Fruit fly (Drosophila melanogaster) whole organism, wandering third instar larva: ENCODE measurements around the gene Oatp33Eb.

Source experiments
- Abd-B ChIP-seq: fragments of >200 bp; optimal IDR thresholded peaks from 2 replicates; lab custom pipeline; 2017; ENCODE audit warnings: missing biosample characterization, missing genetic modification characterization
- CG32264 ChIP-seq: fragments of 200-800 bp; sonication (Bioruptor generic); optimal IDR thresholded peaks from 2 replicates; lab custom pipeline; 2016; ENCODE audit warnings: missing biosample characterization, missing genetic modification characterization
- CG9705 ChIP-seq: fragments of 200-800 bp; sonication (Bioruptor generic); optimal IDR thresholded peaks from 2 replicates; lab custom pipeline; 2018; ENCODE audit warnings: missing biosample characterization, mild to moderate bottlenecking, missing genetic modification characterization
- CrebA ChIP-seq: fragments of 200-800 bp; sonication (Bioruptor generic); optimal IDR thresholded peaks from 2 replicates; lab custom pipeline; 2016; ENCODE audit warnings: missing biosample characterization, mild to moderate bottlenecking, missing genetic modification characterization, borderline replicate concordance
- Dfd ChIP-seq: fragments of >200 bp; optimal IDR thresholded peaks from 2 replicates; lab custom pipeline; 2017; ENCODE audit warnings: missing biosample characterization, missing genetic modification characterization
- Dif ChIP-seq: fragments of 200-275, 200-300 bp; sonication (Bioruptor generic); optimal IDR thresholded peaks from 2 replicates; lab custom pipeline; 2018; ENCODE audit warnings: missing biosample characterization, missing genetic modification characterization; ENCODE audit not compliant: partially characterized antibody
- GATAd ChIP-seq: sonication (Bioruptor generic); optimal IDR thresholded peaks from 2 replicates; lab custom pipeline; 2016; ENCODE audit warnings: missing biosample characterization, missing genetic modification characterization
- HLH106 ChIP-seq: fragments of 200-800 bp; optimal IDR thresholded peaks from 3 replicates; lab custom pipeline; 2019; ENCODE audit warnings: missing biosample characterization, mild to moderate bottlenecking, missing genetic modification characterization, moderate library complexity
- Hnf4 ChIP-seq: fragments of 200-800 bp; sonication (Bioruptor generic); optimal IDR thresholded peaks from 2 replicates; lab custom pipeline; 2016; ENCODE audit warnings: missing biosample characterization, mild to moderate bottlenecking, missing genetic modification characterization
- Hr78 ChIP-seq: fragments of >200 bp; optimal IDR thresholded peaks from 2 replicates; lab custom pipeline; 2017; ENCODE audit warnings: missing biosample characterization, missing genetic modification characterization
- Hr83 ChIP-seq: fragments of 200-300 bp; sonication (Bioruptor generic); optimal IDR thresholded peaks from 2 replicates; lab custom pipeline; 2016; ENCODE audit warnings: missing biosample characterization, mild to moderate bottlenecking, missing genetic modification characterization, moderate library complexity; ENCODE audit not compliant: poor library complexity, severe bottlenecking
- Mio ChIP-seq: sonication (Bioruptor generic); optimal IDR thresholded peaks from 2 replicates; lab custom pipeline; 2016; ENCODE audit warnings: missing biosample characterization, missing genetic modification characterization
- Myc ChIP-seq: fragments of >200 bp; optimal IDR thresholded peaks from 2 replicates; lab custom pipeline; 2017
- N ChIP-seq: fragments of >200 bp; optimal IDR thresholded peaks from 2 replicates; lab custom pipeline; 2018; ENCODE audit warnings: missing biosample characterization, missing external identifiers, missing genetic modification characterization
- OdsH ChIP-seq: fragments of 200-800 bp; sonication (Bioruptor generic); optimal IDR thresholded peaks from 2 replicates; lab custom pipeline; 2016; ENCODE audit warnings: missing biosample characterization, mild to moderate bottlenecking, missing genetic modification characterization
- Rel ChIP-seq, 2 experiments: fragments of 200-800 bp; sonication (Bioruptor generic) in 1 of 2; optimal IDR thresholded peaks; 2 replicates in 1 of 2; 3 replicates in 1 of 2; lab custom pipeline; 2016 to 2019; ENCODE audit warnings: mild to moderate bottlenecking in 2 of 2, missing biosample characterization in 2 of 2, missing genetic modification characterization in 2 of 2, moderate library complexity in 1 of 2
- Sp1 ChIP-seq: fragments of 200-800 bp; sonication (Bioruptor generic); optimal IDR thresholded peaks from 3 replicates; lab custom pipeline; 2019; ENCODE audit warnings: missing biosample characterization, mild to moderate bottlenecking, missing genetic modification characterization, moderate library complexity
- Vsx2 ChIP-seq: fragments of 200-300, 225-300 bp; sonication (Bioruptor generic); optimal IDR thresholded peaks from 2 replicates; lab custom pipeline; 2018; ENCODE audit warnings: missing biosample characterization, missing genetic modification characterization; ENCODE audit not compliant: partially characterized antibody
- br ChIP-seq: fragments of 200-800 bp; sonication (Bioruptor generic); optimal IDR thresholded peaks from 2 replicates; lab custom pipeline; 2016; ENCODE audit warnings: missing biosample characterization, missing genetic modification characterization
- brk ChIP-seq: fragments of 200-800 bp; sonication (Bioruptor generic); optimal IDR thresholded peaks from 2 replicates; lab custom pipeline; 2016; ENCODE audit warnings: missing biosample characterization, mild to moderate bottlenecking, missing genetic modification characterization
- dl ChIP-seq, 2 experiments: fragments of 175-275, 200-275 bp in 1 of 2; fragments of 200-275 bp in 1 of 2; sonication (Bioruptor generic); optimal IDR thresholded peaks; lab custom pipeline; 2018; ENCODE audit warnings: mild to moderate bottlenecking in 2 of 2, missing biosample characterization in 2 of 2, missing genetic modification characterization in 2 of 2, moderate library complexity in 2 of 2; ENCODE audit not compliant: partially characterized antibody in 2 of 2, insufficient read depth in 1 of 2
- dsf ChIP-seq: sonication (Bioruptor generic); optimal IDR thresholded peaks from 2 replicates; lab custom pipeline; 2016; ENCODE audit warnings: missing biosample characterization, missing genetic modification characterization, borderline replicate concordance
- ey ChIP-seq: fragments of 200-800 bp; sonication (Bioruptor generic); optimal IDR thresholded peaks from 2 replicates; lab custom pipeline; 2016; ENCODE audit warnings: missing biosample characterization, missing genetic modification characterization
- foxo ChIP-seq, 2 experiments: fragments of 200-800 bp; sonication (Bioruptor generic); optimal IDR thresholded peaks; 2 replicates in 1 of 2; 3 replicates in 1 of 2; lab custom pipeline; 2016 to 2017; ENCODE audit warnings: missing biosample characterization in 2 of 2, missing genetic modification characterization in 2 of 2
- fru ChIP-seq: fragments of 200-800 bp; sonication (Bioruptor generic); optimal IDR thresholded peaks from 3 replicates; lab custom pipeline; 2016; ENCODE audit warnings: missing biosample characterization, mild to moderate bottlenecking, missing genetic modification characterization
- h ChIP-seq: fragments of 200-800 bp; sonication (Bioruptor generic); optimal IDR thresholded peaks from 3 replicates; lab custom pipeline; 2016; ENCODE audit warnings: missing biosample characterization, mild to moderate bottlenecking, missing genetic modification characterization
- jim ChIP-seq: fragments of 175-275, 200-325 bp; sonication (Bioruptor generic); optimal IDR thresholded peaks from 2 replicates; lab custom pipeline; 2016; ENCODE audit warnings: missing biosample characterization, mild to moderate bottlenecking, missing genetic modification characterization
- pan ChIP-seq: fragments of >200 bp; optimal IDR thresholded peaks from 2 replicates; lab custom pipeline; 2017
- psq ChIP-seq: fragments of 200-800 bp; sonication (Bioruptor generic); optimal IDR thresholded peaks from 3 replicates; lab custom pipeline; 2017; ENCODE audit warnings: missing biosample characterization, mild to moderate bottlenecking, missing genetic modification characterization, moderate library complexity
- rgr ChIP-seq: fragments of 200-800 bp; sonication (Bioruptor generic); optimal IDR thresholded peaks from 3 replicates; lab custom pipeline; 2016; ENCODE audit warnings: missing biosample characterization, mild to moderate bottlenecking, missing genetic modification characterization
- tai ChIP-seq: sonication (Bioruptor generic); optimal IDR thresholded peaks from 2 replicates; lab custom pipeline; 2016; ENCODE audit warnings: missing biosample characterization, missing genetic modification characterization
- usp ChIP-seq: fragments of >200 bp; optimal IDR thresholded peaks from 2 replicates; lab custom pipeline; 2017; ENCODE audit warnings: missing biosample characterization, missing genetic modification characterization
- woc ChIP-seq: sonication (Bioruptor generic); optimal IDR thresholded peaks from 2 replicates; lab custom pipeline; 2016; ENCODE audit warnings: missing biosample characterization, mild to moderate bottlenecking, missing genetic modification characterization

Gene Oatp33Eb

DNA sequence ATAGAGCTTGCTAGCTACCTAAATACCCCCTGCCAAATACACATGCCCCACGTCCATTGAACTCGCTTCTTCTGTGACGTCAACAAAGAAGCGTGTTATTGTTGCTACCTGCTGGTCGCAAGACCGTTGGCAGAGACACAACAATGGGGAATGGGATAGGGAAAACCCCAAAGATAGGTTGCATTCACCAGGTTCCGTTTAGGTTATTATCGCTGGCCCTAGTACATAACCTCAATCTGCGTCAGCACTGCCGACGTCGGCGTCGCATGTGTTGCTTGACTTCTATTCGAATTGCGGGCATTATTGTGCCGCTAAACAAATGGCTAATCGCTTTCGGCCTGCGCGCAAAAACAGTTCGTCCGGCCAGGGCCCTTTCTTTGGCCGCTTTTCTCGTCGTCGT, 12.9 kb upstream of the Oatp33Eb start:
- TF ChIP-seq OdsH (GFP tag; lab: Kevin White, UChicago): no peak
- no peak for TF ChIP-seq Rel (GFP tag; optimal IDR thresholded peaks at IDR 0.05; lab: Kevin White, UChicago)
- peak; percentile 93 for TF ChIP-seq Rel (tag; optimal IDR thresholded peaks at IDR 0.05; lab: Kevin White, UChicago)
- no peak for TF ChIP-seq GATAd (GFP tag; lab: Kevin White, UChicago)

DNA sequence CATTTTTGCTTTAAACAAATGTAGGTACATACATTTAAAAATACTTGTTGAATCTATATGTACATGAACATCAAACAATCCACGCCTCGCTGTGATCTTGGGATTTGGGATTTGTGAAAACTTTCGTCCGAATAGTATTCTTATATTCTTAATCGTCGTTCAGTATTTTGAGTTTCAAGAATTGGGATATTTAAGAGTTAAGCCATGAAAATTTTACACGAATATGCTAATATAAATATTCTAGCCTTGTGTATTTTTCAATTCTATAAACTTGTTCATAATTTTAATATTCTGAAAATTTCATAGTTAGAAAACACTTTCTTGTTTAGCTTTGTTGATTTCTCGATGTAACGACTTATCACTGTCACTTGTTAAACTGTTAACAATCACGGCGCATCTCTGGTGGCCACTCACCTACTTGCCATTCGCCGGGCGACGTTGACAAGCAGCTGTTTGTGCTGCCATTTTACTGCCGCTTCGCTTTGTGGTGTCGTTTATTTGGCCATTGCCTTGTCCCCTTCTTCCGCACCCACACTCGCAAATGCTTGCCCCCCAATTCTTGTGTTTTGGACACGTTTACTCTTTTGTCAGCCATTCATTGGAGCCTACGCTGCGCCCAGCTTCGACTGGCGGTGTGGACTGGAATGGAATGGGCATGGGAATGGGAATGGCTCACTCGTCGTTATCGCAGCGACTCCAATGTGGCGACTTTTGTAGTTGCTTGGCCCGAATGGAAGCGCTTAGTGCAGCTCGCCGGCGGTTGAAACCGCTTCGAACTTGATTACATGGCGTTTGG, 12.1 kb upstream of the Oatp33Eb start:
- TF ChIP-seq Dif (GFP tag; lab: Kevin White, UChicago): no peak
- no peak for TF ChIP-seq OdsH (GFP tag; lab: Kevin White, UChicago)
- no peak for TF ChIP-seq ey (GFP tag; lab: Kevin White, UChicago)
- TF ChIP-seq dl (GFP tag; optimal IDR thresholded peaks at IDR 0.05; lab: Kevin White, UChicago; ENCODE audit: insufficient read depth in 1 of 2, partially characterized antibody in 2 of 2): no peak
- TF ChIP-seq fru (GFP tag; lab: Kevin White, UChicago): no peak
- peak; percentile 98 for TF ChIP-seq psq (GFP tag; lab: Kevin White, UChicago)
- TF ChIP-seq Myc: peak; percentile 70
- TF ChIP-seq brk (GFP tag; lab: Kevin White, UChicago): no peak
- TF ChIP-seq jim (GFP tag; lab: Kevin White, UChicago): no peak
- peak; percentile 34 for TF ChIP-seq Hr83 (GFP tag; lab: Kevin White, UChicago)
- no peak for TF ChIP-seq CG9705 (GFP tag; lab: Kevin White, UChicago)
- no peak for TF ChIP-seq N (GFP tag; lab: Kevin White, UChicago)
- TF ChIP-seq GATAd (GFP tag; lab: Kevin White, UChicago): no peak
- no peak for TF ChIP-seq Hnf4 (GFP tag; lab: Kevin White, UChicago)
- no peak for TF ChIP-seq br
- no peak for TF ChIP-seq Vsx2
- no peak for TF ChIP-seq Mio
- TF ChIP-seq pan (lab: Kevin White, UChicago): no peak
- TF ChIP-seq usp: no peak
- no peak for TF ChIP-seq dsf
- TF ChIP-seq Sp1 (GFP tag; lab: Kevin White, UChicago): no peak
- TF ChIP-seq Hr78 (GFP tag; lab: Kevin White, UChicago): no peak
- no peak for TF ChIP-seq CrebA (GFP tag; lab: Kevin White, UChicago)
- no peak for TF ChIP-seq HLH106 (tag; lab: Kevin White, UChicago)
- TF ChIP-seq CG32264 (GFP tag; lab: Kevin White, UChicago): no peak
- TF ChIP-seq rgr (GFP tag; lab: Kevin White, UChicago): peak; percentile 27
- no peak for TF ChIP-seq Dfd
- no peak for TF ChIP-seq tai
- peak; percentile 77 for TF ChIP-seq woc (GFP tag; lab: Kevin White, UChicago)
- TF ChIP-seq Rel (GFP tag; optimal IDR thresholded peaks at IDR 0.05; lab: Kevin White, UChicago): no peak
- peak; percentile 45 for TF ChIP-seq Rel (tag; optimal IDR thresholded peaks at IDR 0.05; lab: Kevin White, UChicago)
- TF ChIP-seq foxo (GFP tag; optimal IDR thresholded peaks at IDR 0.05; lab: Kevin White, UChicago): no peak

dm6 chr2L:12445743-12446142, 2.5 kb upstream of the Oatp33Eb start, which contains the start of gene Oatp33Ea:
Gene Oatp33Ea, minus strand, starts transcription at chr2L:12445924.
- TF ChIP-seq Abd-B (GFP tag; lab: Kevin White, UChicago): no peak
- no peak for TF ChIP-seq Hr83 (GFP tag; lab: Kevin White, UChicago)
- no peak for TF ChIP-seq Rel (GFP tag; optimal IDR thresholded peaks at IDR 0.05; lab: Kevin White, UChicago)
- TF ChIP-seq Rel (tag; optimal IDR thresholded peaks at IDR 0.05; lab: Kevin White, UChicago): peak; percentile 65
- no peak for TF ChIP-seq tai
- peak; percentile 5 for TF ChIP-seq h (GFP tag; lab: Kevin White, UChicago)
- peak; percentile 52 for TF ChIP-seq CrebA (GFP tag; lab: Kevin White, UChicago)
- TF ChIP-seq, all 38 proteins: peak for 3
